Fruit fly (Drosophila melanogaster) whole organism, wandering third instar larva: Measurements from ENCODE around the gene ras.

ENCODE experiments used
- Abd-B ChIP-seq: fragments of >200 bp; optimal IDR thresholded peaks from 2 replicates; lab custom pipeline; 2017; ENCODE audit warnings: missing biosample characterization, missing genetic modification characterization
- CG32264 ChIP-seq: fragments of 200-800 bp; sonication (Bioruptor generic); optimal IDR thresholded peaks from 2 replicates; lab custom pipeline; 2016; ENCODE audit warnings: missing biosample characterization, missing genetic modification characterization
- CG9705 ChIP-seq: fragments of 200-800 bp; sonication (Bioruptor generic); optimal IDR thresholded peaks from 2 replicates; lab custom pipeline; 2018; ENCODE audit warnings: missing biosample characterization, mild to moderate bottlenecking, missing genetic modification characterization
- GATAd ChIP-seq: sonication (Bioruptor generic); optimal IDR thresholded peaks from 2 replicates; lab custom pipeline; 2016; ENCODE audit warnings: missing biosample characterization, missing genetic modification characterization
- HLH106 ChIP-seq: fragments of 200-800 bp; optimal IDR thresholded peaks from 3 replicates; lab custom pipeline; 2019; ENCODE audit warnings: missing biosample characterization, mild to moderate bottlenecking, missing genetic modification characterization, moderate library complexity
- Hnf4 ChIP-seq: fragments of 200-800 bp; sonication (Bioruptor generic); optimal IDR thresholded peaks from 2 replicates; lab custom pipeline; 2016; ENCODE audit warnings: missing biosample characterization, mild to moderate bottlenecking, missing genetic modification characterization
- Hr78 ChIP-seq: fragments of >200 bp; optimal IDR thresholded peaks from 2 replicates; lab custom pipeline; 2017; ENCODE audit warnings: missing biosample characterization, missing genetic modification characterization
- Hr83 ChIP-seq: fragments of 200-300 bp; sonication (Bioruptor generic); optimal IDR thresholded peaks from 2 replicates; lab custom pipeline; 2016; ENCODE audit warnings: missing biosample characterization, mild to moderate bottlenecking, missing genetic modification characterization, moderate library complexity; ENCODE audit not compliant: poor library complexity, severe bottlenecking
- Jra ChIP-seq: sonication (Bioruptor generic); optimal IDR thresholded peaks from 2 replicates; lab custom pipeline; 2016; ENCODE audit warnings: missing biosample characterization, missing genetic modification characterization
- Mio ChIP-seq: sonication (Bioruptor generic); optimal IDR thresholded peaks from 2 replicates; lab custom pipeline; 2016; ENCODE audit warnings: missing biosample characterization, missing genetic modification characterization
- Myc ChIP-seq: fragments of >200 bp; optimal IDR thresholded peaks from 2 replicates; lab custom pipeline; 2017
- N ChIP-seq: fragments of >200 bp; optimal IDR thresholded peaks from 2 replicates; lab custom pipeline; 2018; ENCODE audit warnings: missing biosample characterization, missing external identifiers, missing genetic modification characterization
- OdsH ChIP-seq: fragments of 200-800 bp; sonication (Bioruptor generic); optimal IDR thresholded peaks from 2 replicates; lab custom pipeline; 2016; ENCODE audit warnings: missing biosample characterization, mild to moderate bottlenecking, missing genetic modification characterization
- Rel ChIP-seq, 2 experiments: fragments of 200-800 bp; sonication (Bioruptor generic) in 1 of 2; optimal IDR thresholded peaks; 2 replicates in 1 of 2; 3 replicates in 1 of 2; lab custom pipeline; 2016 to 2019; ENCODE audit warnings: mild to moderate bottlenecking in 2 of 2, missing biosample characterization in 2 of 2, missing genetic modification characterization in 2 of 2, moderate library complexity in 1 of 2
- Sp1 ChIP-seq: fragments of 200-800 bp; sonication (Bioruptor generic); optimal IDR thresholded peaks from 3 replicates; lab custom pipeline; 2019; ENCODE audit warnings: missing biosample characterization, mild to moderate bottlenecking, missing genetic modification characterization, moderate library complexity
- br ChIP-seq: fragments of 200-800 bp; sonication (Bioruptor generic); optimal IDR thresholded peaks from 2 replicates; lab custom pipeline; 2016; ENCODE audit warnings: missing biosample characterization, missing genetic modification characterization
- brk ChIP-seq: fragments of 200-800 bp; sonication (Bioruptor generic); optimal IDR thresholded peaks from 2 replicates; lab custom pipeline; 2016; ENCODE audit warnings: missing biosample characterization, mild to moderate bottlenecking, missing genetic modification characterization
- dl ChIP-seq, 2 experiments: fragments of 175-275, 200-275 bp in 1 of 2; fragments of 200-275 bp in 1 of 2; sonication (Bioruptor generic); optimal IDR thresholded peaks; lab custom pipeline; 2018; ENCODE audit warnings: mild to moderate bottlenecking in 2 of 2, missing biosample characterization in 2 of 2, missing genetic modification characterization in 2 of 2, moderate library complexity in 2 of 2; ENCODE audit not compliant: partially characterized antibody in 2 of 2, insufficient read depth in 1 of 2
- dmrt93B ChIP-seq: fragments of 200-800 bp; sonication (Bioruptor generic); optimal IDR thresholded peaks from 2 replicates; lab custom pipeline; 2018; ENCODE audit warnings: missing biosample characterization, mild to moderate bottlenecking, missing genetic modification characterization
- dsf ChIP-seq: sonication (Bioruptor generic); optimal IDR thresholded peaks from 2 replicates; lab custom pipeline; 2016; ENCODE audit warnings: missing biosample characterization, missing genetic modification characterization, borderline replicate concordance
- ey ChIP-seq: fragments of 200-800 bp; sonication (Bioruptor generic); optimal IDR thresholded peaks from 2 replicates; lab custom pipeline; 2016; ENCODE audit warnings: missing biosample characterization, missing genetic modification characterization
- foxo ChIP-seq, 2 experiments: fragments of 200-800 bp; sonication (Bioruptor generic); optimal IDR thresholded peaks; 2 replicates in 1 of 2; 3 replicates in 1 of 2; lab custom pipeline; 2016 to 2017; ENCODE audit warnings: missing biosample characterization in 2 of 2, missing genetic modification characterization in 2 of 2
- fru ChIP-seq: fragments of 200-800 bp; sonication (Bioruptor generic); optimal IDR thresholded peaks from 3 replicates; lab custom pipeline; 2016; ENCODE audit warnings: missing biosample characterization, mild to moderate bottlenecking, missing genetic modification characterization
- h ChIP-seq: fragments of 200-800 bp; sonication (Bioruptor generic); optimal IDR thresholded peaks from 3 replicates; lab custom pipeline; 2016; ENCODE audit warnings: missing biosample characterization, mild to moderate bottlenecking, missing genetic modification characterization
- lola ChIP-seq: fragments of >200 bp; optimal IDR thresholded peaks from 2 replicates; lab custom pipeline; 2017; ENCODE audit warnings: missing biosample characterization, missing genetic modification characterization
- pan ChIP-seq: fragments of >200 bp; optimal IDR thresholded peaks from 2 replicates; lab custom pipeline; 2017
- psq ChIP-seq: fragments of 200-800 bp; sonication (Bioruptor generic); optimal IDR thresholded peaks from 3 replicates; lab custom pipeline; 2017; ENCODE audit warnings: missing biosample characterization, mild to moderate bottlenecking, missing genetic modification characterization, moderate library complexity
- rgr ChIP-seq: fragments of 200-800 bp; sonication (Bioruptor generic); optimal IDR thresholded peaks from 3 replicates; lab custom pipeline; 2016; ENCODE audit warnings: missing biosample characterization, mild to moderate bottlenecking, missing genetic modification characterization
- sv ChIP-seq: fragments of 200-800 bp; sonication (Bioruptor generic); optimal IDR thresholded peaks from 3 replicates; lab custom pipeline; 2016; ENCODE audit warnings: missing biosample characterization, missing genetic modification characterization
- tai ChIP-seq: sonication (Bioruptor generic); optimal IDR thresholded peaks from 2 replicates; lab custom pipeline; 2016; ENCODE audit warnings: missing biosample characterization, missing genetic modification characterization
- woc ChIP-seq: sonication (Bioruptor generic); optimal IDR thresholded peaks from 2 replicates; lab custom pipeline; 2016; ENCODE audit warnings: missing biosample characterization, mild to moderate bottlenecking, missing genetic modification characterization

ras gene

dm6 chrX:10764206-10764605 is 19.9 kb downstream of the ras start, which contains the start of gene Tango5:
Tango5 (minus strand) TSS chrX:10764413.
- TF ChIP-seq Rel (GFP tag; optimal IDR thresholded peaks at IDR 0.05; lab: Kevin White, UChicago) (no peak), Rel (tag; optimal IDR thresholded peaks at IDR 0.05; lab: Kevin White, UChicago) (peak; percentile 92), Myc (lab: Kevin White, UChicago) (peak; percentile 27), Hr78 (GFP tag; lab: Kevin White, UChicago) (no peak), GATAd (GFP tag; lab: Kevin White, UChicago) (peak; percentile 44), h (GFP tag; lab: Kevin White, UChicago) (peak; percentile 4), HLH106 (tag; lab: Kevin White, UChicago) (peak; percentile 2), woc (GFP tag; lab: Kevin White, UChicago) (peak; percentile 13), Hr83 (no peak)

- TF ChIP-seq CG9705 (GFP tag; lab: Kevin White, UChicago) (peak; percentile 24), dsf (GFP tag; lab: Kevin White, UChicago) (no peak), fru (no peak), Hr78 (GFP tag; lab: Kevin White, UChicago) (no peak), Mio (GFP tag; lab: Kevin White, UChicago) (no peak), Jra (GFP tag; lab: Kevin White, UChicago) (peak; percentile 49)
Measured at dm6 chrX:10766976-10767349, 22.7 kb downstream of the ras start.

dm6 chrX:10767350-10768005 is 23.2 kb downstream of the ras start:
- TF ChIP-seq CG9705 (GFP tag; lab: Kevin White, UChicago) (no peak), GATAd (GFP tag; lab: Kevin White, UChicago) (no peak), sv (GFP tag; lab: Kevin White, UChicago) (peak; percentile 51), dl (GFP tag; optimal IDR thresholded peaks at IDR 0.05; lab: Kevin White, UChicago; ENCODE audit: insufficient read depth in 1 of 2, partially characterized antibody in 2 of 2) (no peak), pan (no peak), ey (GFP tag; lab: Kevin White, UChicago) (peak; percentile 68), CG32264 (peak; percentile 5), woc (GFP tag; lab: Kevin White, UChicago) (peak; percentile 50), h (GFP tag; lab: Kevin White, UChicago) (peak; percentile 68), Sp1 (peak; percentile 35), Jra (GFP tag; lab: Kevin White, UChicago) (no peak), lola (GFP tag; lab: Kevin White, UChicago) (no peak), Hr83 (peak; percentile 28), dmrt93B (GFP tag; lab: Kevin White, UChicago) (peak; percentile 14), fru (peak; percentile 68), rgr (GFP tag; lab: Kevin White, UChicago) (peak; percentile 58), psq (peak; percentile 40), foxo (GFP tag; optimal IDR thresholded peaks at IDR 0.05; lab: Kevin White, UChicago) (peak in 1 of 2 experiments; percentile 54), OdsH (GFP tag; lab: Kevin White, UChicago) (peak; percentile 32), Hr78 (GFP tag; lab: Kevin White, UChicago) (no peak), N (GFP tag; lab: Kevin White, UChicago) (peak; percentile 72), Rel (GFP tag; optimal IDR thresholded peaks at IDR 0.05; lab: Kevin White, UChicago) (no peak), Rel (tag; optimal IDR thresholded peaks at IDR 0.05; lab: Kevin White, UChicago) (peak; percentile 45), Hnf4 (GFP tag; lab: Kevin White, UChicago) (peak; percentile 38), HLH106 (tag; lab: Kevin White, UChicago) (peak; percentile 58), brk (GFP tag; lab: Kevin White, UChicago) (peak; percentile 14), br (GFP tag; lab: Kevin White, UChicago) (peak; percentile 66)

- TF ChIP-seq Abd-B (GFP tag; lab: Kevin White, UChicago) (no peak), dmrt93B (GFP tag; lab: Kevin White, UChicago) (no peak), sv (GFP tag; lab: Kevin White, UChicago) (peak; percentile 15), h (GFP tag; lab: Kevin White, UChicago) (peak; percentile 23), fru (peak; percentile 35), OdsH (GFP tag; lab: Kevin White, UChicago) (peak; percentile 12), Myc (lab: Kevin White, UChicago) (peak; percentile 64), tai (no peak), br (GFP tag; lab: Kevin White, UChicago) (peak; percentile 13), CG9705 (GFP tag; lab: Kevin White, UChicago) (no peak), GATAd (GFP tag; lab: Kevin White, UChicago) (no peak), dsf (GFP tag; lab: Kevin White, UChicago) (no peak), rgr (GFP tag; lab: Kevin White, UChicago) (peak; percentile 28), dl (GFP tag; optimal IDR thresholded peaks at IDR 0.05; lab: Kevin White, UChicago; ENCODE audit: insufficient read depth in 1 of 2, partially characterized antibody in 2 of 2) (no peak), Rel (GFP tag; optimal IDR thresholded peaks at IDR 0.05; lab: Kevin White, UChicago) (no peak), Rel (tag; optimal IDR thresholded peaks at IDR 0.05; lab: Kevin White, UChicago) (peak; percentile 19), foxo (GFP tag; optimal IDR thresholded peaks at IDR 0.05; lab: Kevin White, UChicago) (peak in 1 of 2 experiments; percentile 0), Hr83 (peak; percentile 45), lola (GFP tag; lab: Kevin White, UChicago) (no peak)
Measured at dm6 chrX:10768043-10768674, 23.9 kb downstream of the ras start, which contains the start of the genes Atg8a and BTBD9. Atg8a (minus strand) TSS chrX:10768338. BTBD9 (plus strand) TSS chrX:10768537.
